Worm (Caenorhabditis elegans) whole organism, late embryonic: ENCODE results near the gene hex-2.

Source experiments
- K09A11.1 ChIP-seq: sonication (generic microtip); optimal IDR thresholded peaks from 2 replicates; lab custom pipeline; 2017; ENCODE audit warnings: antibody characterized with exemption, mild to moderate bottlenecking, missing genetic modification characterization, missing compliant biosample characterization; ENCODE audit not compliant: insufficient read depth
- T23F11.4 ChIP-seq: fragments of 200-800 bp; sonication (Bioruptor generic); optimal IDR thresholded peaks from 2 replicates; lab custom pipeline; 2018; ENCODE audit warnings: mild to moderate bottlenecking, missing genetic modification characterization, missing compliant biosample characterization
- Y22D7AL.16 ChIP-seq: sonication (generic microtip); optimal IDR thresholded peaks from 2 replicates; lab custom pipeline; 2016; ENCODE audit warnings: missing genetic modification characterization, missing compliant biosample characterization
- ama-1 ChIP-seq: fragments of 150-350 bp; optimal IDR thresholded peaks from 2 replicates; lab custom pipeline; 2014
- ceh-18 ChIP-seq: sonication (generic microtip); optimal IDR thresholded peaks from 2 replicates; lab custom pipeline; 2016; ENCODE audit warnings: missing genetic modification characterization, missing compliant biosample characterization
- ceh-2 ChIP-seq: sonication (generic microtip); optimal IDR thresholded peaks from 2 replicates; lab custom pipeline; 2016; ENCODE audit warnings: missing genotype, missing genetic modification characterization, missing compliant biosample characterization
- ceh-22 ChIP-seq: sonication (generic microtip); optimal IDR thresholded peaks from 2 replicates; lab custom pipeline; 2017; ENCODE audit warnings: missing biosample characterization, missing genetic modification characterization
- ceh-24 ChIP-seq: sonication (generic microtip); optimal IDR thresholded peaks from 2 replicates; lab custom pipeline; 2016; ENCODE audit warnings: mild to moderate bottlenecking, missing genetic modification characterization, missing compliant biosample characterization
- ceh-30 ChIP-seq: fragments of 150-350 bp; optimal IDR thresholded peaks from 2 replicates; lab custom pipeline; 2014; ENCODE audit warnings: missing biosample characterization, missing genetic modification characterization
- ceh-48 ChIP-seq: sonication (generic microtip); optimal IDR thresholded peaks from 2 replicates; lab custom pipeline; 2016; ENCODE audit warnings: missing genetic modification characterization, inconsistent platforms, missing compliant biosample characterization
- ceh-6 ChIP-seq: fragments of 200-800 bp; sonication (Bioruptor generic); optimal IDR thresholded peaks from 2 replicates; lab custom pipeline; 2018; ENCODE audit warnings: mild to moderate bottlenecking, missing genetic modification characterization, missing compliant biosample characterization
- dmd-4 ChIP-seq: sonication (generic microtip); optimal IDR thresholded peaks from 2 replicates; lab custom pipeline; 2016; ENCODE audit warnings: borderline replicate concordance, missing genetic modification characterization, missing compliant biosample characterization
- fax-1 ChIP-seq: sonication (generic microtip); optimal IDR thresholded peaks from 2 replicates; lab custom pipeline; 2016; ENCODE audit warnings: missing genotype, missing genetic modification characterization, missing compliant biosample characterization
- fkh-10 ChIP-seq: fragments of 150-350 bp; optimal IDR thresholded peaks from 2 replicates; lab custom pipeline; 2014; ENCODE audit warnings: missing biosample characterization, missing genetic modification reagents, missing genetic modification characterization
- fkh-6 ChIP-seq: sonication (generic microtip); optimal IDR thresholded peaks from 2 replicates; lab custom pipeline; 2016; ENCODE audit warnings: missing genetic modification characterization, missing compliant biosample characterization
- gmeb-2 ChIP-seq: sonication (generic microtip); optimal IDR thresholded peaks from 2 replicates; lab custom pipeline; 2016; ENCODE audit warnings: missing genetic modification characterization, inconsistent platforms, missing compliant biosample characterization
- hlh-15 ChIP-seq: sonication (generic microtip); optimal IDR thresholded peaks from 2 replicates; lab custom pipeline; 2016; ENCODE audit warnings: missing genetic modification characterization, missing compliant biosample characterization
- hlh-6 ChIP-seq: sonication (generic microtip); optimal IDR thresholded peaks from 2 replicates; lab custom pipeline; 2016; ENCODE audit warnings: missing genotype, missing genetic modification characterization, missing compliant biosample characterization
- lim-6 ChIP-seq: sonication (generic microtip); optimal IDR thresholded peaks from 2 replicates; lab custom pipeline; 2016; ENCODE audit warnings: missing genetic modification characterization, missing compliant biosample characterization
- lin-11 ChIP-seq: fragments of 200-800 bp; sonication (Bioruptor generic); optimal IDR thresholded peaks from 2 replicates; lab custom pipeline; 2018; ENCODE audit warnings: mild to moderate bottlenecking, missing genetic modification characterization, missing compliant biosample characterization
- mec-3 ChIP-seq: sonication (generic microtip); optimal IDR thresholded peaks from 2 replicates; lab custom pipeline; 2016; ENCODE audit warnings: borderline replicate concordance, missing genetic modification characterization, missing compliant biosample characterization
- nhr-11 ChIP-seq: fragments of 150-350 bp; optimal IDR thresholded peaks from 2 replicates; lab custom pipeline; 2014; ENCODE audit warnings: missing biosample characterization, missing genetic modification characterization
- npax-4 ChIP-seq: sonication (generic microtip); optimal IDR thresholded peaks from 2 replicates; lab custom pipeline; 2016; ENCODE audit warnings: missing genetic modification characterization, missing compliant biosample characterization
- pha-2 ChIP-seq: sonication (generic microtip); optimal IDR thresholded peaks from 2 replicates; lab custom pipeline; 2017; ENCODE audit warnings: mild to moderate bottlenecking, missing genetic modification characterization, missing compliant biosample characterization
- pros-1 ChIP-seq: fragments of 150-350 bp; optimal IDR thresholded peaks from 2 replicates; lab custom pipeline; 2014; ENCODE audit warnings: missing biosample characterization, missing genetic modification reagents, missing genetic modification characterization
- sdc-2 ChIP-seq: sonication (generic microtip); optimal IDR thresholded peaks from 2 replicates; lab custom pipeline; 2016; ENCODE audit warnings: missing genotype, missing genetic modification characterization, missing compliant biosample characterization
- sox-4 ChIP-seq: sonication (generic microtip); optimal IDR thresholded peaks from 2 replicates; lab custom pipeline; 2017; ENCODE audit warnings: mild to moderate bottlenecking, missing genetic modification characterization, inconsistent platforms, missing compliant biosample characterization
- ttx-3 ChIP-seq: sonication (generic microtip); optimal IDR thresholded peaks from 2 replicates; lab custom pipeline; 2016; ENCODE audit warnings: missing genetic modification reagents, missing genetic modification characterization, missing compliant biosample characterization
- unc-42 ChIP-seq: sonication (generic microtip); optimal IDR thresholded peaks from 2 replicates; lab custom pipeline; 2016; ENCODE audit warnings: missing genotype, missing genetic modification characterization, missing compliant biosample characterization
- unc-55 ChIP-seq: sonication (generic microtip); optimal IDR thresholded peaks from 2 replicates; lab custom pipeline; 2017; ENCODE audit warnings: missing biosample characterization, missing genetic modification reagents, missing genetic modification characterization
- unc-86 ChIP-seq: sonication (generic microtip); optimal IDR thresholded peaks from 2 replicates; lab custom pipeline; 2016; ENCODE audit warnings: missing genetic modification characterization, missing compliant biosample characterization
- zip-5 ChIP-seq: sonication (generic microtip); optimal IDR thresholded peaks from 2 replicates; lab custom pipeline; 2016; ENCODE audit warnings: missing genetic modification characterization, missing compliant biosample characterization
- ztf-16 ChIP-seq: sonication (generic microtip); optimal IDR thresholded peaks from 2 replicates; lab custom pipeline; 2017; ENCODE audit warnings: missing genetic modification characterization, missing compliant biosample characterization

hex-2 gene

DNA sequence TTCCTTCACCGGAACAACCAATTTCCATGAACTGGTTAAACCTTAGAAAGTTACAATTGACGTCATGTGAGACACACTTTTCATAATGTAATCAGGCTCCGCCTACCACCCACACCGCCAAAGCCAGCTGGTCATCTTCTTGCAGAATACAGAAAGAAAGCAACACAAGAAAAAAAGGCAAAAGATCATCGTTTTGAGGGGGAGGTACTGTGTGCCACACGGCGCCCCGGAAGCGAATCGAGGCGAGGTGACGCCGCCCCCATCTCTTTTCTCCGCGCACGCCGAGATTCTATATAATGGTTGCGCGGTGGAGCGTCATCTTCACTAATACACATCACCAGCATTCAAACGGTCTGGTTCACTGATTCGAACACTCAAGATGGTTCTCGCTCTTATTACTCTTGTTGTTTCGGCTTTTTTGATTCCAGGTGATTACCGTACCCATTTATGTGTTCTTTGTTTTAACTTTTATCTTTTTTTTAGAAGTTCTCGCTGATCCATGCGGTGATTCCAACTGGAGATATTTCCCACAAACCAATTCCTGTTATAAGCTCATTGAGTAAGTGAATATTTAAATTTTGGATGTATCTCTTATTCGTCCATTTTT, 45.7 kb downstream of the hex-2 start, which contains the start of gene clec-1:
Gene clec-1 (plus strand): TSS at position 320 of the 607 bp plus-strand sequence.
- TF ChIP-seq unc-86 (tag; lab: Kevin White, UChicago) = no peak
- no peak for TF ChIP-seq pros-1 (tag; lab: Kevin White, UChicago)
- TF ChIP-seq fkh-6 (tag; lab: Kevin White, UChicago) = no peak
- TF ChIP-seq sox-4 = no peak
- TF ChIP-seq ceh-48 = no peak
- TF ChIP-seq unc-42 (tag; lab: Kevin White, UChicago) = no peak
- TF ChIP-seq ama-1 (lab: Kevin White, UChicago) = no peak
- TF ChIP-seq Y22D7AL.16 (tag; lab: Kevin White, UChicago) = no peak
- TF ChIP-seq zip-5 = no peak
- no peak for TF ChIP-seq gmeb-2

DNA sequence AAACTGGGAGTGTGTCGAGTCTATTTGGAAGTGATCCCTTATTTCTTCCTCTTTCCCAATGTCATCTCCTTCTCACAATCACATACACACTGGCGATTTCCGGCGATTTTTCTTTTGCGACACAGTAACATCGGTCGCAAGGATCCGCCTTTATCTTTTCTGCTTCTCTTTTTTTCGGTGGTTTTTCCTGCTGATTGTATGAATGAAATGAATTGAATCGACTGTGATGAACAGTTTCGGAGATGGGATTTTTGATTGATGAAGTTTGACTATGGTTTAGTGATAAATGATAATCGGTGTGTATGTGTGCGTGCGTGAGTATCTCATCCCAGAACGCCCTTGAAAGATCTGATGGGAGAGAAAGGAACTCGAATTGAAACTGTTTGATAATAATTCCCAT, 46.9 kb downstream of the hex-2 start:
- TF ChIP-seq ceh-6 (no peak), ceh-24 (tag; lab: Kevin White, UChicago) (no peak), T23F11.4 (GFP tag; lab: Kevin White, UChicago) (no peak), ceh-18 (tag; lab: Kevin White, UChicago) (no peak), K09A11.1 (tag; lab: Kevin White, UChicago) (no peak), unc-86 (tag; lab: Kevin White, UChicago) (no peak), lin-11 (no peak), ztf-16 (tag; lab: Kevin White, UChicago) (no peak), sdc-2 (no peak), ceh-30 (tag; lab: Kevin White, UChicago) (no peak), pha-2 (tag; lab: Kevin White, UChicago) (no peak), ttx-3 (tag; lab: Kevin White, UChicago) (no peak), hlh-6 (tag; lab: Kevin White, UChicago) (no peak), fax-1 (tag; lab: Kevin White, UChicago) (no peak), lim-6 (no peak), ceh-2 (tag; lab: Kevin White, UChicago) (no peak), mec-3 (tag; lab: Kevin White, UChicago) (no peak), fkh-10 (GFP tag; lab: Kevin White, UChicago) (no peak), ceh-48 (no peak), ceh-22 (tag; lab: Kevin White, UChicago) (no peak)

DNA sequence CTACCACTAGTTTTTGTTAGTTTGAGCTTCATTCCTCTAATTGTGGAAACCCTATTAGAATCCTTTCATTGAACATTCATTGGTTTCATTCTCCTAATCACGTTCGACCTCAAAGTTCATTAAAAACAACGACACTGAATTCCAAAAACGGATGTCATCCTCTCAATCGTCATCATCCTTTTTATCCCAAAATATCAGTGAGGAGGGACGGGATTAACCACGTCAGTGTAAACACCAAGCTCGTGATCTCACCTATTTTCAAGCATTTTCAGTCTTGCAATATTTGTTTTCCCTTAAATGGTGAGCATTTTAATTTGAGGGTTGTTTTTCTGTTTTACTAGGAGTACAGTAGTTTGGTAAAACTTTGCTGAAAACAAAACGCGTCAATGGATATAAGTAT, 50.2 kb downstream of the hex-2 start:
- no peak for TF ChIP-seq sox-4
- TF ChIP-seq unc-42 (tag; lab: Kevin White, UChicago) = no peak
- no peak for TF ChIP-seq npax-4 (tag; lab: Kevin White, UChicago)
- TF ChIP-seq fax-1 (tag; lab: Kevin White, UChicago) = no peak
- no peak for TF ChIP-seq nhr-11
- TF ChIP-seq hlh-15 (tag; lab: Kevin White, UChicago) = no peak
- no peak for TF ChIP-seq K09A11.1 (tag; lab: Kevin White, UChicago)
- no peak for TF ChIP-seq fkh-10 (GFP tag; lab: Kevin White, UChicago)
- no peak for TF ChIP-seq unc-55 (GFP tag; lab: Kevin White, UChicago)

DNA sequence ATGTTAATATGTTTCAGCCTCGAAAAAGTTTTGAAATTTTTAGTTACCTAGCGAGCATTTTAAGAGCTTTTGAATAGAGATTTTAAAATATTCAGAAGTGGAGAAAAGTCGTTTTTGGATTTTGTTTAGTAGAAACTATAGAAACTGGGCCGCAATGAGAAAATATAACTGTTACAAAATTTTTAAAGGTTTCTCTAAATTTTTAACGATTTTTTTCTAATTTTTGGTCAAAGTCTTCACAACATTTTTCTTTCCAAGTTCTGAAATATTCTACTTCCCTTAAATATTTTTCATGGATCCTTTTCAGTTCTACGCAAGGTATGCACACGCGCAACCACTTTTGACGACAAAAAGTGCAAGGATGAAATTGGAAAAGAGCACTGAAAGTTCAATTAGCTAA, 51.3 kb downstream of the hex-2 start, which contains the start of gene peli-1:
Gene peli-1 (plus strand): TSS at position 301 of the 400 bp plus-strand sequence.
- no peak for TF ChIP-seq pros-1 (tag; lab: Kevin White, UChicago)
- TF ChIP-seq dmd-4 = no peak
